Fruit fly (Drosophila melanogaster): ENCODE data around the gene Sf3a1.
"Not testable (repeated sequence)": the region's sequence is repeated elsewhere in the genome, so short reads cannot be mapped to it uniquely, and the experiment has no call there.

Sf3a1 gene

DNA sequence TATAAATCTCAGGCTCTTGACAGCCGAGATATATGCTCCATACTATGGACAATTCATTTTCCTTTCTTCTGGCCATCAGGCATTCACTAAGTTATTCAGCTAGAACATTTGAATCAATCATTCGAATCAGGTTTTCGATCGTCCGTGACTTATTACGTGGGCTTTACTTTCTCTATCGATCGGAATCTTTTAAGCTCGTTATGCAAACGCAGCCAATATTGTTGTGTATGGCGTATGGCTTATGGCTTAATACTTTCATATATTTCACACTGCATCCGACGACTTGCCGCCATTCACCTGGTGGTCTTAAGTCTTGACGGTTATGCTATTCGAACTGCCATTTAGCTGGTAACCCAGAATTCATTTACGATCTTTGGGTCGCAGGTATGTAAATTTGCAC is 14.0 kb upstream of the Sf3a1 start:
- no peak for TF ChIP-seq Dll (optimal IDR thresholded peaks at IDR 0.05)
- no peak for TF ChIP-seq psq (optimal IDR thresholded peaks at IDR 0.05)
- TF ChIP-seq pan (optimal IDR thresholded peaks at IDR 0.05) = no peak
- TF ChIP-seq CG8478 (optimal IDR thresholded peaks at IDR 0.05) = no peak
- no peak for TF ChIP-seq EcR (GFP tag; optimal IDR thresholded peaks at IDR 0.05)
- TF ChIP-seq usp (GFP tag; optimal IDR thresholded peaks at IDR 0.05) = no peak

DNA sequence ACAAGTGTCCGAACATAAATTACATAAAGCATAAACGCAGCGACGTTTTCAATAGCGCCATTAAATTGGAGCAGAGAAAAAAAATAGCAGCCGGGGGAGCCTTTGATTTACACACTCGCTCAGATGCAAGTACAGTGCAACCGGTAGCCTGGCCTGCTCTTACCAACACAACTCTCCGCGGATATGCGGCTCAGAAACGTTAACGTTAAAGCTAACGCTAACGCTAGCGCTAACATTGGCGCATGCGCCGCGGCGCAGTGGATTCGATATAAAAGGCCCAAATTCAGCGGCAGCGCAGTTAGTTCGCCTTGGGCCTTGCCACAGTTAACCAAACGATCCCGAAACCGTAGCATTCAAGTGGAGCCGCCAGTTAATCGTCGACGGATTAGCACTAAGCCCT is 12.1 kb upstream of the Sf3a1 start, which contains the start of gene Pxd:
Gene Pxd, plus strand, starts transcription at position 301 of the 400 bp plus-strand sequence.
- no peak for TF ChIP-seq CG8478 (optimal IDR thresholded peaks at IDR 0.05)
- no peak for TF ChIP-seq usp (GFP tag; optimal IDR thresholded peaks at IDR 0.05)
- TF ChIP-seq Dll (optimal IDR thresholded peaks at IDR 0.05) = no peak
- TF ChIP-seq pan (optimal IDR thresholded peaks at IDR 0.05) = no peak
- no peak for TF ChIP-seq EcR (GFP tag; optimal IDR thresholded peaks at IDR 0.05)

DNA sequence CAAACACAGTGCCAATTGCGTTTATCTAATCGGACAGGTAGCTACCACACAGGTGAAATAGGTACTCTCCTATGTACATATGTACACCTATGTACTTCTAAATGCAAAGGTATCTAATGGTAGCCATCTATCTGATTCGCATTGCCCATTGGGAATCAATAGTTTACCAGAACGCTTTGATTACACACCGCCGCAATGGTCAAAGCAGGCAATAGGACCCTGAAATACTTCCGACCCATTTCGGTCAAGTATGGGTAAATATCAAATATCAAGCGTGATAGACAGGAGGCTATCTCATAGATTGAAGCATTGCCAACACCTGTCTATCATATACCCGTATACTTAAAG is 6.5 kb upstream of the Sf3a1 start:
- no peak for TF ChIP-seq EcR (GFP tag; optimal IDR thresholded peaks at IDR 0.05)
- no peak for TF ChIP-seq pan (optimal IDR thresholded peaks at IDR 0.05)
- no peak for TF ChIP-seq Dll (optimal IDR thresholded peaks at IDR 0.05)
- TF ChIP-seq usp (GFP tag; optimal IDR thresholded peaks at IDR 0.05) = no peak
- TF ChIP-seq psq (optimal IDR thresholded peaks at IDR 0.05) = no peak
- no peak for TF ChIP-seq CG8478 (optimal IDR thresholded peaks at IDR 0.05)

DNA sequence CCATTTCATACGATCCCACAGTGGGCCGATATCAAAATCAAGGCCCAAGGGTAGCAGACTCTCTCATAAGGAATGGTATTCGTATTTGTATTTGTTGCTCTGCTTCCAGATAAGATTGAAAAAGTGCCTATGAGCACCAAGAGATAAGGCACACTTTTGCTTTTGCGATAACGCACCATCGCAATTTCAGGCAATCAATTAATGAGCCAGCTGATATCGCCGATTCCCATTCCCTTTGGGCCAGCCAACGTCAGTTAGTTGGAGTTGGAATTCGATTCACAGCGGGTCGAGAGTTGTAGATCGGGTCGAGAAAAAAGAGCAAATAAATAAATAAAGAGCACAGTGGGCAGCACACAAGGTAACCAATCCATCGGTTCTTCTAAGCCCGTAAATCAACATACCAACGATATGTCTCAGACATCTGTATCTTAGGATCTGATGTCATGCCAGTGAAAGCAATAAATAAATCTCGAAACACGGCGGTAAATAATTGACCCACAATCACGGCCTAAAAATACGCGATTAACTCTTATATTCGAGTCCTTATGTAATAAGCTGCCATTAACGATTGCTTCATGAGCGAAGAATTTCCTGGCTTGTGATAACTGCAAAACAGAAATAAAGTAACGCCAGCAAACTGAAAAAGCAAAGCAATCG is 6.0 kb upstream of the Sf3a1 start, which contains the start of gene CG8907:
Gene CG8907, plus strand, starts transcription at position 252 of the 657 bp plus-strand sequence.
- TF ChIP-seq CG8478 (optimal IDR thresholded peaks at IDR 0.05) (no peak), EcR (GFP tag; optimal IDR thresholded peaks at IDR 0.05) (no peak), pan (optimal IDR thresholded peaks at IDR 0.05) (no peak), Dll (optimal IDR thresholded peaks at IDR 0.05) (no peak), psq (optimal IDR thresholded peaks at IDR 0.05) (no peak), usp (GFP tag; optimal IDR thresholded peaks at IDR 0.05) (no peak)

DNA sequence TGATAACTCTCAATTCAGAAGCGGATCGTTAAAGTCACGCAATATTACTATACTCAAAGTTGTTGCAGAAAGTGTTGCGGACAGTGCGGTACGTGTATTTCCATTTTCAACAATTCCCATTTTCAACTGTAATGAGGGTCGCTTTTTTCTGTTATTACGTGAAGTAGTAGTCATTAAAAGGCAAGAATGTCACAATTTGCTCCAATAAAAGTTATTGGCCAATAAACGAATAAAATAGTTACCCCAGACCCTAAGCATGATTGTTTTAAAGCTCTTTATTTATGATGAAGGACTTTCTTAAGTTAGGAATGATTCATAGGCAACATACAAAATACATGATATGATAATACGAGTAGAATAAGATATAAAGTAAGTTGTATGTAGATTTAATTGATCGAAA is 5.2 kb upstream of the Sf3a1 start:
- TF ChIP-seq psq (optimal IDR thresholded peaks at IDR 0.05) (no peak), EcR (GFP tag; optimal IDR thresholded peaks at IDR 0.05) (no peak), usp (GFP tag; optimal IDR thresholded peaks at IDR 0.05) (no peak), Dll (optimal IDR thresholded peaks at IDR 0.05) (no peak), CG8478 (optimal IDR thresholded peaks at IDR 0.05) (no peak), pan (optimal IDR thresholded peaks at IDR 0.05) (no peak)

DNA sequence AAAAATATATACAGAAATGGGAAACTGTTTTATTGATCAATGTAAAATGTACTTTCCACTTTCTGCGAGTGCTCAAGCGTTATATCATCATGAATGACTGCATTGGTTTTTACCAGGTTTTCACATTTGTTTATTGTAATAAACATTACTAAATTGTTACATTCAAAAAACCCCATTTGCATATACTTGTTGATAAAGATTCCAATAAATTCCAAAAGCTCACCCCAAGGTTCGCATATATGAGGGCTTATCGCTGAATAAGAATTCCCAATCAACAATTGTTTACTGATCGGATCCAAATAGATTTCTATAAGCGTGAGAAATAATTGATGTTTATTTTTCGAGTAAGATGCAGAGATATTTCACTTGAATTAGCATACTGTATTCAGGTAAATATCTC is 1.3 kb upstream of the Sf3a1 start:
- TF ChIP-seq CG8478 (optimal IDR thresholded peaks at IDR 0.05) (no peak), usp (GFP tag; optimal IDR thresholded peaks at IDR 0.05) (no peak), EcR (GFP tag; optimal IDR thresholded peaks at IDR 0.05) (no peak), psq (optimal IDR thresholded peaks at IDR 0.05) (no peak), pan (optimal IDR thresholded peaks at IDR 0.05) (no peak), Dll (optimal IDR thresholded peaks at IDR 0.05) (no peak)

DNA sequence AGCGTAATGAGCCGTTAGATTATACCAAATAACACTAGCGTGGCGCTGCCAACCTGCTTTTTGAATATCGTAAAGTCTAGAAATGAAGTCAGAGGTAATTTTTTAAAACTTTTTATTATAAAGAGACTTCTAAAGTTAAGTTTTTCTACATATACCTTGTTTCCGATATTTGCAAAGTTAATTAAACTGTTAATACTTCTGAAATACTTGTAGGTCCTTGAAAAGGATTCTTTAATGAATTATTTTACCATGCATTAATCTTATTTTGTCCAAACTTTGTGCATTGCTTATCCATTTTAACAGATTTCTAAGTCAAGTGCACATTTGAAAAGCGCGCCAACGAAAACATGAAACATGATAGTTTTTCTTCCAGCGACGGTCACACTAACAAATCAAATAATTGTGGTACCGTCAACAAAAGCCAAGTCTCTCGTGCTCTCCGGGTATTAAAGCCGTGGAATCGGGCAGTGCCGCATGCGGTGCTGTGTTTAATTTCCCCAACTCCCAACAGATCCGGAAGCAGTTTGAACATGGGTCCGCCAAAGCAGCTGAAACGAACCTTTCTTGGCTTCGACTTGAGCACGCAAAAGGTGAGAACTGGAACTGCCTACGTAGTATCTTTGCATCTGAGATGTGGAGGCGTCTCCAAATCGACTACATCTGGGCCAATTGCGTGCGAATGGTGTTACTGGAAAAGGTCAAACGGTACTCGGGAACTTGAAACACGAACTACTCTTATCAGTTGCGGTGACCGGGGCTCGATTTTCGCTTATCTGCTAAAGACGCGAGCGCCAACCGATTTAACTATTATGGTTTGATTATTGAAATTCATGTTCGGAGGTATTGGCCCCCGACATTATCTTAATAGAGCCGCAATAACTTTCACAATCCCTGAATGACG is 5.8 kb downstream of the Sf3a1 start, which contains the start of the genes EMC2A and CG3534:
Gene EMC2A, minus strand, starts transcription at position 13 of the 901 bp plus-strand sequence.
Gene CG3534, plus strand, starts transcription at position 388 of the 901 bp plus-strand sequence.
- TF ChIP-seq usp (GFP tag; optimal IDR thresholded peaks at IDR 0.05) = no peak
- no peak for TF ChIP-seq CG8478 (optimal IDR thresholded peaks at IDR 0.05)
- no peak for TF ChIP-seq psq (optimal IDR thresholded peaks at IDR 0.05)
- TF ChIP-seq pan (optimal IDR thresholded peaks at IDR 0.05) = no peak

DNA sequence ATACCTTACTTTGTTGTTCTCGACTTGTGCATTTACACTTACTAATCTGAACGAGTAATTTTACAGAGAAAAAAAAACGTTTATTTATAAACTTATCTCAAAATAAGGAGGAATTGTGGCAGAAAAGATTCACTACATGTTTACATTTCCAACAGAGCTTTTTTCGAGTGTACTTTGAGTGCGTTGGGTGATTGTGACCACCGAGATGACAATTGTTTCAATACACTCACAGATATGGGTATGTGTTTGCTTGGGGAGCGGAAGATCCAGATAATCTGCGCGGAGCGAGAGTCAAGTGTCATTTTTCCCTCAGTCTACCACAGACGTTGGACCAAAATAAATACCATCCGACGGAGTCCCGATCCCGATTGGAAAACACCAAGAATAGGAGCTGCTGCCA is 9.4 kb downstream of the Sf3a1 start, which contains the start of gene CG31274:
Gene CG31274, plus strand, starts transcription at position 301 of the 400 bp plus-strand sequence.
- not testable (repeated sequence) for TF ChIP-seq EcR (GFP tag; optimal IDR thresholded peaks at IDR 0.05); CG8478 (optimal IDR thresholded peaks at IDR 0.05); Dll (optimal IDR thresholded peaks at IDR 0.05)

DNA sequence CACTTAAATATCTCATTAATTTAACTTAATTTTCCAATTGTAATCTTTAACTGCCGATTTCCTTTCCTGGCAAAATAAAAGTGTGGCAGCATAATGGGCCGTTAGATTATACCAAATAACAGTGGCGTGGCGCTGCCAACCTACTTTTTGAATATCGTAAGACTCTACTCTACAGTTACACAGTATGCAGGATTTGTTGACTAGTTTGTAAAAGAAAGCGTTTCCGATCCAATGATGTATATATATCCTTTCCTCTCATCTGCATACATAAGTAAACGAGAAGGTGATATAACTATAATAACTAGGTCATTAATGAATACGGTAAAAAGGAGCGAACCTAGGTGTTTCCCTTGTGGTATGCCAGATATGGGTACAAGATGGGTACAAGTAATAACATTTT is 10.4 kb downstream of the Sf3a1 start, which contains the start of gene EMC2B:
Gene EMC2B, minus strand, starts transcription at position 98 of the 400 bp plus-strand sequence.
- no peak for TF ChIP-seq CG8478 (optimal IDR thresholded peaks at IDR 0.05)
- no peak for TF ChIP-seq psq (optimal IDR thresholded peaks at IDR 0.05)
- no peak for TF ChIP-seq pan (optimal IDR thresholded peaks at IDR 0.05)
- no peak for TF ChIP-seq EcR (GFP tag; optimal IDR thresholded peaks at IDR 0.05)
- no peak for TF ChIP-seq Dll (optimal IDR thresholded peaks at IDR 0.05)
- TF ChIP-seq usp (GFP tag; optimal IDR thresholded peaks at IDR 0.05) = no peak

DNA sequence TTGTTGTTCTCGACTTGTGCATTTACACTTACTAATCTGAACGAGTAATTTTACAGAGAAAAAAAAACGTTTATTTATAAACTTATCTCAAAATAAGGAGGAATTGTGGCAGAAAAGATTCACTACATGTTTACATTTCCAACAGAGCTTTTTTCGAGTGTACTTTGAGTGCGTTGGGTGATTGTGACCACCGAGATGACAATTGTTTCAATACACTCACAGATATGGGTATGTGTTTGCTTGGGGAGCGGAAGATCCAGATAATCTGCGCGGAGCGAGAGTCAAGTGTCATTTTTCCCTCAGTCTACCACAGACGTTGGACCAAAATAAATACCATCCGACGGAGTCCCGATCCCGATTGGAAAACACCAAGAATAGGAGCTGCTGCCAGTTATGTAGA is 13.6 kb downstream of the Sf3a1 start, which contains the start of gene MESK4:
Gene MESK4, plus strand, starts transcription at position 301 of the 400 bp plus-strand sequence.
- not testable (repeated sequence) for TF ChIP-seq Dll (optimal IDR thresholded peaks at IDR 0.05); usp (GFP tag; optimal IDR thresholded peaks at IDR 0.05); CG8478 (optimal IDR thresholded peaks at IDR 0.05)

DNA sequence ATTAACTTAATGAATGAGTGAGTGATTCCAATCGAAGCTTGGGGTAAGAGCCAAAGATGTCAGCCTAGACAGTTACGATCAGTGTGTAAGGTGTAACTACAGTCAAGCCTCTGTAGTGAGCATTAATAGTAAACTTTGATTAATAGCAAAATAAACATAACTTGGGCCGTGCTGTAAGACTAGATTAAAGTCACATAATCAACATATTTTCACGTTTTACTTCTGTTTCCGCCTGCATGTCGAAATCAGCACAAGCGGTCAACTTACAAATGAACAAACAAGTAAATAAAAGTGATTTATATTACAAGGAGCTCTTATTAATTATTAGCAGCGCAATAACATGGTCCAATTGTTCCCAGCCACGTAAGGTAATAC is 14.2 kb downstream of the Sf3a1 start:
- no peak for TF ChIP-seq pan (optimal IDR thresholded peaks at IDR 0.05)
- TF ChIP-seq EcR (GFP tag; optimal IDR thresholded peaks at IDR 0.05) = no peak
- TF ChIP-seq psq (optimal IDR thresholded peaks at IDR 0.05) = no peak
- no peak for TF ChIP-seq Dll (optimal IDR thresholded peaks at IDR 0.05)
